Worm (Caenorhabditis elegans): ENCODE measurements around the gene gcy-19.
"Not testable (repeated sequence)": the region's sequence is repeated elsewhere in the genome, so short reads cannot be mapped to it uniquely, and the experiment has no call there.

gcy-19 gene

ce11 chrII:3290544-3290943 is 31.4 kb upstream of the gcy-19 start, which contains the start of gene F39E9.14:
F39E9.14 (minus strand) TSS chrII:3290644.
- TF ChIP-seq Y105C5A.15 (GFP tag; IDR thresholded peaks at IDR 0.05); arid-1 (GFP tag; conservative IDR thresholded peaks at IDR 0.05); dmd-8 (GFP tag; IDR thresholded peaks at IDR 0.05): not testable (repeated sequence)

ce11 chrII:3287073-3287472 is 27.9 kb upstream of the gcy-19 start, which contains the start of gene sri-63:
sri-63 (plus strand) TSS chrII:3287373.
- TF ChIP-seq unc-62 (GFP tag; optimal IDR thresholded peaks at IDR 0.05 in 1 of 2) = peak in 1 of 2 experiments; percentile 46
- no peak for TF ChIP-seq unc-62 (tag; optimal IDR thresholded peaks at IDR 0.05)
- TF ChIP-seq zfp-2 (tag; optimal IDR thresholded peaks at IDR 0.05) = no peak

- TF ChIP-seq lin-29 (GFP tag; IDR thresholded peaks at IDR 0.05) = no peak
- no peak for TF ChIP-seq unc-62 (GFP tag; optimal IDR thresholded peaks at IDR 0.05 in 1 of 2)
- no peak for TF ChIP-seq unc-62 (tag; optimal IDR thresholded peaks at IDR 0.05)
- no peak for TF ChIP-seq aha-1 (tag)
- no peak for TF ChIP-seq jun-1 (tag; optimal IDR thresholded peaks at IDR 0.05)
- TF ChIP-seq mxl-3 (GFP tag; optimal IDR thresholded peaks at IDR 0.05) = no peak
- TF ChIP-seq duxl-1 (tag; optimal IDR thresholded peaks at IDR 0.05; ENCODE audit: poor library complexity) = no peak
- TF ChIP-seq dmd-8 (GFP tag; IDR thresholded peaks at IDR 0.05) = no peak
These were observed 25.4 kb upstream of the gcy-19 start, which contains the start of gene scl-15 for ce11 chrII:3284558-3284957. scl-15 (minus strand) TSS chrII:3284658.

ce11 chrII:3282353-3282752 is 23.2 kb upstream of the gcy-19 start, which contains the start of gene nep-13:
nep-13 (plus strand) TSS chrII:3282653.
- no peak for TF ChIP-seq unc-62 (GFP tag; optimal IDR thresholded peaks at IDR 0.05 in 1 of 2)
- no peak for TF ChIP-seq unc-62 (tag; optimal IDR thresholded peaks at IDR 0.05)
- TF ChIP-seq duxl-1 (tag; optimal IDR thresholded peaks at IDR 0.05; ENCODE audit: poor library complexity) = no peak
- no peak for TF ChIP-seq snpc-4 (tag; optimal IDR thresholded peaks at IDR 0.05)
- no peak for TF ChIP-seq madf-5 (GFP tag; IDR thresholded peaks at IDR 0.05)
- no peak for TF ChIP-seq rbr-2 (tag; optimal IDR thresholded peaks at IDR 0.05)
- no peak for TF ChIP-seq pha-4 (GFP tag; IDR thresholded peaks at IDR 0.05)
- TF ChIP-seq pha-4 (tag; optimal IDR thresholded peaks at IDR 0.05) = no peak
- TF ChIP-seq ZK337.2 (GFP tag; IDR thresholded peaks at IDR 0.05) = no peak

- TF ChIP-seq dmd-6 (GFP tag; IDR thresholded peaks at IDR 0.05) = no peak
- peak in 1 of 2 experiments; percentile 62 for TF ChIP-seq unc-62 (GFP tag; optimal IDR thresholded peaks at IDR 0.05 in 1 of 2)
- no peak for TF ChIP-seq unc-62 (tag; optimal IDR thresholded peaks at IDR 0.05)
These were observed 19.5 kb upstream of the gcy-19 start, which contains the start of gene wht-4 for ce11 chrII:3278634-3279033. wht-4 (plus strand) TSS chrII:3278934.

- peak in 1 of 2 experiments; percentile 6 for TF ChIP-seq unc-62 (GFP tag; optimal IDR thresholded peaks at IDR 0.05 in 1 of 2)
- no peak for TF ChIP-seq unc-62 (tag; optimal IDR thresholded peaks at IDR 0.05)
- TF ChIP-seq lin-38 (GFP tag; IDR thresholded peaks at IDR 0.05) = no peak
- TF ChIP-seq nhr-6 (tag; optimal IDR thresholded peaks at IDR 0.05) = no peak
- TF ChIP-seq arid-1 (GFP tag; conservative IDR thresholded peaks at IDR 0.05) = 0 out of 2 replicates have a peak, but pooled peaks have one; percentile 34
- no peak for TF ChIP-seq nhr-102 (tag; optimal IDR thresholded peaks at IDR 0.05)
- peak; percentile 59 for TF ChIP-seq aha-1 (tag)
These were observed 18.5 kb upstream of the gcy-19 start, which contains the start of gene F02E11.4 for ce11 chrII:3277686-3278085. F02E11.4 (minus strand) TSS chrII:3277786.

ce11 chrII:3274923-3275322 is 15.8 kb upstream of the gcy-19 start, which contains the start of gene F02E11.3:
F02E11.3 (minus strand) TSS chrII:3275023.
- TF ChIP-seq ztf-11 (tag; optimal IDR thresholded peaks at IDR 0.05) (no peak), daf-8 (GFP tag; IDR thresholded peaks at IDR 0.05) (no peak), saeg-2 (GFP tag; IDR thresholded peaks at IDR 0.05) (no peak), set-16 (GFP tag; IDR thresholded peaks at IDR 0.05) (peak; percentile 45; the same call in 1 of the 2 replicates), aha-1 (tag) (peak; percentile 58)

- peak; percentile 39 for TF ChIP-seq hlh-30 (tag; optimal IDR thresholded peaks at IDR 0.05; ENCODE audit: insufficient read depth)
- no peak for TF ChIP-seq skn-1 (tag; optimal IDR thresholded peaks at IDR 0.05)
These were observed 11.4 kb upstream of the gcy-19 start for ce11 chrII:3270598-3270997.
